Fruit fly (Drosophila melanogaster): ENCODE data around the gene Dhc93AB.

DNA sequence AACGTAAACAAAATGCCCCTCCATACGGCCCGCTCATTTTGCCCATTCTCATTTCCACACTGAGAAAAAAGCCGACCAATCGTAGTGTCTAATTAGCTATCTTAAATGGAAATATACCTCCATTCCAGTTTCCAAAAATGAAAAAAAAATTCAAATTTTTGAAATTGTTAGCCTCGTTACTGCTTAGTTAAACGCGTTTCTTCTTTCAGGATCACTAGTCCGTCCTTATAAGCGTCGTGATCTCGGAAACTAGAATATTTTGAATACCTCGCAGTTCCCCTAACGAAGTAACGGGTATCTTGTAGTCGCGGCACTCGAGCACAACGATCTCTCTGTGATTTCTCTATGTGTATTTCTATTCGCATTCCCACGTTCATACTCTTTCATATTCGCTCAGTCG, 52.6 kb downstream of the Dhc93AB start:
- TF ChIP-seq CG33017 (tag; optimal IDR thresholded peaks at IDR 0.05) (no peak), CG7045 (GFP tag; optimal IDR thresholded peaks at IDR 0.05) (no peak), Crg-1 (GFP tag; optimal IDR thresholded peaks at IDR 0.05) (no peak), kay (GFP tag; ENCODE audit: borderline replicate concordance) (no peak), Hr96 (GFP tag; optimal IDR thresholded peaks at IDR 0.05) (peak; percentile 25)

Data from whole organism, adult.